Worm (Caenorhabditis elegans) whole organism, young adult: ENCODE data around the gene C16C8.22.

Experiments
- aptf-2 ChIP-seq: fragments of 200-800 bp; sonication (Bioruptor generic); conservative IDR thresholded peaks from 2 replicates; pipeline ENCODE4 v1.3.6; 2022; ENCODE audit warnings: missing genetic modification reagents, missing genetic modification characterization, missing compliant biosample characterization
- dox-1 ChIP-seq: fragments of 200-800 bp; sonication (Bioruptor generic); IDR thresholded peaks from 2 replicates; pipeline ENCODE4 v1.3.6; 2022; ENCODE audit warnings: missing genetic modification reagents, missing genetic modification characterization, missing compliant biosample characterization
- fkh-3 ChIP-seq: sonication (generic microtip); optimal IDR thresholded peaks from 2 replicates; lab custom pipeline; 2016; ENCODE audit warnings: mild to moderate bottlenecking, missing genetic modification characterization, missing compliant biosample characterization
- nfya-1 ChIP-seq: sonication (generic microtip); optimal IDR thresholded peaks from 2 replicates; lab custom pipeline; 2017; ENCODE audit warnings: antibody characterized with exemption, missing compliant biosample characterization, missing genetic modification characterization, borderline replicate concordance; ENCODE audit not compliant: insufficient read depth
- nhr-80 ChIP-seq: sonication (generic microtip); optimal IDR thresholded peaks from 2 replicates; lab custom pipeline; 2016; ENCODE audit warnings: missing genetic modification characterization, missing compliant biosample characterization
- pha-4 ChIP-seq: fragments of 150-350 bp; sonication (generic microtip); optimal IDR thresholded peaks from 2 replicates; lab custom pipeline; 2014; ENCODE audit warnings: missing biosample characterization, missing genetic modification reagents, missing genetic modification characterization
- unc-130 ChIP-seq: sonication (generic microtip); optimal IDR thresholded peaks from 2 replicates; lab custom pipeline; 2016; ENCODE audit warnings: missing genetic modification reagents, missing genetic modification characterization, missing compliant biosample characterization
- unc-62 ChIP-seq: fragments of 150-350 bp; optimal IDR thresholded peaks from 2 replicates; lab custom pipeline; 2014; ENCODE audit warnings: missing biosample characterization, missing genetic modification reagents, missing genetic modification characterization

DNA sequence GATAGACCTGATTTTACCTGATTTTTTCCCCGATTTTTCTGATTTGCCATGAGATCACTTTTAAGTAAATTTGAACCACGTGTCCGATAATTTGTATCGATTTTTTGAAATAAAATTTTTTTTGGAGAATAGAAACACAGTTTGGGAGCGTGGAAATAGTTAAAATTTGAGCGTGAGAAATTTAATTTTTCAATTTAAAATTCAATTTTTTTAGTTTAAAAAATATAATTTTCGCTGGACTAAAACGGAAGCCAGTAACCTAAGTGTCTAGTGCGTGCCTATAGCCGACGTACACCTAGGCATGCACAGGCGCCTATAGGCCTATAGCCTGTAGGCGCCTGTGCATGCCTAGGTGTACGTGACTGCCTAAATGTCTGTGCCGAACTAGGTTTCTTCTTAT lies 43.8 kb downstream of the C16C8.22 start, which contains the start of gene nep-9:
- TF ChIP-seq pha-4 (tag; lab: Kevin White, UChicago) (no peak), nfya-1 (tag; lab: Kevin White, UChicago) (no peak), aptf-2 (GFP tag; lab: Robert Waterston, UW) (no peak), unc-62 (GFP tag; lab: Kevin White, UChicago) (no peak), dox-1 (GFP tag; lab: Robert Waterston, UW) (no peak), fkh-3 (tag; lab: Kevin White, UChicago) (no peak), unc-130 (GFP tag; lab: Kevin White, UChicago) (no peak), nhr-80 (tag; lab: Kevin White, UChicago) (no peak)
